Worm (Caenorhabditis elegans): ENCODE measurements around the gene adt-1.

DNA sequence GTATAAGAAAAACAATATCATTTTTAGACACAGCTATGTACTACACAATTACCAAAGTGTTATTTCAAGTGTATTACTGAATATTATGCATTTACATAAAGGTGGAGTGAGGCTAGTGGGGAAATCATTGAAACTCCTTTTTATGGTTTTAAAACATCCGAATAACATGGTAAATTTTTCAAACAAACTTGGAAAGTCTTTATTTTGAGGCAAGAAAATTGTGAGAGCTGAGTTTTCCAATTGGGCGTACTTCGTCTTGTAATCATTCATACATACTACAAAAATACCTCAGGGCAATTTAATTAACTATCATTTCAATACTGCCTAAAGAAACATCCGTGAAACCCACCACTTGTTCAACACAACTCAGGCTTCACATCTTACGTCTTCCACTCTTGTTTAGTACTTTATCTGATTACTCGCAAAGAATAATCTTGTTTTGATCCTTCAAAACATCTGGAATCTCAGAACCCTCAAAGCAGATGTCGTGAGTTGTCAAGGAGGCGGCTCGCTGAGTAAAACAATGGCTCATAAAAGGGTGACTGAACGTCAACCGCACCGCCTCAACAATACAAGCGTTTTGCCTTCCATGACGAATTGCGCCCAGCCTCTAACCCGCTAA, 32.0 kb upstream of the adt-1 start, which contains the start of gene zmp-5:
- TF ChIP-seq W03F9.2 (tag; optimal IDR thresholded peaks at IDR 0.05) = no peak
- TF ChIP-seq him-1 (tag; optimal IDR thresholded peaks at IDR 0.05) = no peak
- TF ChIP-seq dao-5 (tag; optimal IDR thresholded peaks at IDR 0.05) = no peak
